Fruit fly (Drosophila melanogaster): ENCODE measurements around the gene tap.

The tap gene

DNA sequence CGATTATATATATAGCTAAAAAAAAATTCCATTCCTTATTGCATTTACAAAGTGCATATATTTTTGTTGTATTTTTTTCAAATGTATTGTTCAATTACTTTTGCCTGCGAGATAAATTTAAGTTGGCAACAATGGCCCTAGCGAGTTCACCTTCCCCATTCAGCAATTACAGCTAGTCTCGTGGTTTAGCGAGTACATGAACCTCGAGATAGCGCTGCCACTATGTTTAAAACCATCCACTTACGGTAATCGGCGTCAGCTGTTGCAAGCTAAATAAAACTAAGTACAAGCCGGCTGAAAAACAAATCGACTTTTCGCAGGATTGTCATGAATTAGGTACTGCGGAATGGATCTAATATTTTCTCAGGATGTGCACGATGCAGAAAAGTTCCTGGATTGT is 6.7 kb upstream of the tap start (continued):
- TF ChIP-seq CG3847 (GFP tag; IDR thresholded peaks at IDR 0.05), result peak; percentile 58
- no peak for TF ChIP-seq bbx (GFP tag; IDR thresholded peaks at IDR 0.05; ENCODE audit: partially characterized antibody)
- TF ChIP-seq wor (GFP tag; IDR thresholded peaks at IDR 0.05), result no peak
- no peak for TF ChIP-seq CG18619 (GFP tag; optimal IDR thresholded peaks at IDR 0.05)
- no peak for TF ChIP-seq CG12236 (GFP tag; optimal IDR thresholded peaks at IDR 0.05)
- peak; percentile 76 for TF ChIP-seq HmgZ (tag; optimal IDR thresholded peaks at IDR 0.05)
- peak; percentile 36; the same call in 1 of the 4 replicates for TF ChIP-seq Dll (GFP tag; IDR thresholded peaks at IDR 0.05; ENCODE audit: partially characterized antibody)
- no peak for TF ChIP-seq hth (optimal IDR thresholded peaks at IDR 0.05)
- no peak for TF ChIP-seq ems (GFP tag; optimal IDR thresholded peaks at IDR 0.05)
- TF ChIP-seq lov (optimal IDR thresholded peaks at IDR 0.05), result no peak
- TF ChIP-seq lov (GFP tag; IDR thresholded peaks at IDR 0.05), result 0 out of 3 replicates have a peak, but pooled peaks have one; percentile 5
- no peak for TF ChIP-seq Doc2 (GFP tag; IDR thresholded peaks at IDR 0.05)
- no peak for TF ChIP-seq esg (GFP tag; conservative IDR thresholded peaks at IDR 0.05)
- TF ChIP-seq amos (GFP tag; IDR thresholded peaks at IDR 0.05; ENCODE audit: partially characterized antibody), result peak; percentile 47
- TF ChIP-seq Vsx1 (GFP tag; optimal IDR thresholded peaks at IDR 0.05), result no peak
- no peak for TF ChIP-seq CG31441 (GFP tag; IDR thresholded peaks at IDR 0.05)
- no peak for TF ChIP-seq CG17359 (tag; optimal IDR thresholded peaks at IDR 0.05)
- TF ChIP-seq Rx (GFP tag; IDR thresholded peaks at IDR 0.05), result no peak
- TF ChIP-seq Myb (GFP tag; optimal IDR thresholded peaks at IDR 0.05), result peak; percentile 53
- TF ChIP-seq CG12155 (GFP tag; optimal IDR thresholded peaks at IDR 0.05), result peak; percentile 30
- peak; percentile 90 for TF ChIP-seq pita (GFP tag; optimal IDR thresholded peaks at IDR 0.05)
- peak; percentile 35 for TF ChIP-seq YL-1 (GFP tag; optimal IDR thresholded peaks at IDR 0.05)
- TF ChIP-seq CG4404 (GFP tag; IDR thresholded peaks at IDR 0.05), result no peak
- peak; percentile 60 for TF ChIP-seq vvl (GFP tag; IDR thresholded peaks at IDR 0.05)
- TF ChIP-seq Ets97D (GFP tag; optimal IDR thresholded peaks at IDR 0.05), result peak; percentile 50
- peak; percentile 51 for TF ChIP-seq CG8290 (GFP tag; optimal IDR thresholded peaks at IDR 0.05)
- TF ChIP-seq CG8290 (tag; optimal IDR thresholded peaks at IDR 0.05), result peak in 1 of 2 experiments; percentile 78
- no peak for TF ChIP-seq ara (GFP tag; IDR thresholded peaks at IDR 0.05)
- peak; percentile 64 for TF ChIP-seq CG8924 (tag; optimal IDR thresholded peaks at IDR 0.05)
- peak; percentile 5 for TF ChIP-seq CG7987 (GFP tag; optimal IDR thresholded peaks at IDR 0.05)
- TF ChIP-seq sens (GFP tag), result peak; percentile 35
- TF ChIP-seq CG2712 (tag; optimal IDR thresholded peaks at IDR 0.05), result peak; percentile 38
- TF ChIP-seq CG9437 (GFP tag; optimal IDR thresholded peaks at IDR 0.05), result peak; percentile 59
- TF ChIP-seq CG13287 (GFP tag; IDR thresholded peaks at IDR 0.05; ENCODE audit: partially characterized antibody), result peak; percentile 66
- TF ChIP-seq CG12744 (GFP tag; optimal IDR thresholded peaks at IDR 0.05), result no peak
- peak; percentile 78 for TF ChIP-seq onecut (GFP tag; IDR thresholded peaks at IDR 0.05)
- peak; percentile 8 for TF ChIP-seq grau (tag; optimal IDR thresholded peaks at IDR 0.05)
- TF ChIP-seq CG2889 (GFP tag; IDR thresholded peaks at IDR 0.05), result no peak
- TF ChIP-seq CG17829 (tag; optimal IDR thresholded peaks at IDR 0.05), result peak; percentile 46
- TF ChIP-seq CG14710 (tag; optimal IDR thresholded peaks at IDR 0.05), result peak; percentile 55
- peak; percentile 50 for TF ChIP-seq phol (tag; optimal IDR thresholded peaks at IDR 0.05)
- TF ChIP-seq CoRest (tag; optimal IDR thresholded peaks at IDR 0.05), result peak; percentile 37
- TF ChIP-seq vnd (GFP tag; IDR thresholded peaks at IDR 0.05; ENCODE audit: partially characterized antibody), result no peak
- TF ChIP-seq row (GFP tag; IDR thresholded peaks at IDR 0.05), result peak; percentile 41; the same call in 1 of the 3 replicates
- TF ChIP-seq knrl (GFP tag; IDR thresholded peaks at IDR 0.05; ENCODE audit: partially characterized antibody), result peak; percentile 30; the same call in 1 of the 3 replicates
- TF ChIP-seq twi (tag; optimal IDR thresholded peaks at IDR 0.05), result no peak
- no peak for TF ChIP-seq E2f1 (GFP tag; IDR thresholded peaks at IDR 0.05)
- TF ChIP-seq Stat92E (GFP tag; optimal IDR thresholded peaks at IDR 0.05), result no peak
- TF ChIP-seq CG11456 (GFP tag; IDR thresholded peaks at IDR 0.05), result no peak
- TF ChIP-seq mam (GFP tag; optimal IDR thresholded peaks at IDR 0.05), result peak; percentile 11
- TF ChIP-seq MBD-R2 (GFP tag; IDR thresholded peaks at IDR 0.05), result peak; percentile 95
